Fruit fly (Drosophila melanogaster) Kc167 (cell line): ENCODE measurements around the gene Ubr1.

Experiments
- h ChIP-seq: fragments of >200 bp; optimal IDR thresholded peaks from 3 replicates; lab custom pipeline; 2018; ENCODE audit warnings: missing external identifiers
- insv ChIP-seq: fragments of >200 bp; optimal IDR thresholded peaks from 3 replicates; lab custom pipeline; 2018; ENCODE audit warnings: missing external identifiers

- TF ChIP-seq insv (no peak), h (lab: Kevin White, UChicago) (no peak)
Measured at dm6 chrX:16931994-16932819, 36.3 kb downstream of the Ubr1 start.
